Fruit fly (Drosophila melanogaster): Measurements from ENCODE around the gene CG17104.

Gene CG17104

DNA sequence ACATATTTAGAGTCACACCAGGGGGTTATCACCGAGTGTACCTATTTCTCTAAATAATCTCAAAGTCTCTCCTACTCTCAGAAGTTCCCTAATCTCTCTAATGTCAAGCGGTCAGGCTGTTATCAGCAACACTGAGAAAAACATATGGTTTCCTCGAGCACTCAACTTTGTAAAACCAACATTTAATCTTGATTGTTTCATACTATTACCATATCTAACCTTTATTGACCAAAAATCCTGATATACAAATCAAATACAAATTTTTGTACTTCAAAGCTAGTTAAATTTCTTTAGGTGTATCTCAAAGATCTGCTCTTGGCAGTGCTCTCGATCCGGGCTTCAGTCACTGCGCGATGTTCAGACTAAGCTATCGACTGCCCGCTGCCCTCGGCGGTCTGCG is 26.3 kb downstream of the CG17104 start, which contains the start of gene CG6415 (continued):
- TF ChIP-seq CG6272 (GFP tag; IDR thresholded peaks at IDR 0.05) (peak; percentile 63), Ada2b (GFP tag; IDR thresholded peaks at IDR 0.05) (peak; percentile 46; the same call in 1 of the 2 replicates), slp2 (GFP tag; optimal IDR thresholded peaks at IDR 0.05) (peak; percentile 52), CG11247 (GFP tag; IDR thresholded peaks at IDR 0.05) (peak; percentile 70), bowl (GFP tag; IDR thresholded peaks at IDR 0.05) (no peak), mld (GFP tag; IDR thresholded peaks at IDR 0.05; ENCODE audit: partially characterized antibody) (no peak), row (GFP tag; IDR thresholded peaks at IDR 0.05) (peak; percentile 85), CG6683 (GFP tag; optimal IDR thresholded peaks at IDR 0.05) (no peak), Hr51 (GFP tag; optimal IDR thresholded peaks at IDR 0.05) (peak in 1 of 2 experiments; percentile 63), CG4328 (GFP tag; optimal IDR thresholded peaks at IDR 0.05) (peak; percentile 59), CG4617 (GFP tag; optimal IDR thresholded peaks at IDR 0.05; ENCODE audit: borderline replicate concordance) (no peak), stwl (tag; optimal IDR thresholded peaks at IDR 0.05) (no peak), Adf1 (GFP tag; IDR thresholded peaks at IDR 0.05) (no peak), odd (GFP tag; optimal IDR thresholded peaks at IDR 0.05) (peak; percentile 30), CG9876 (GFP tag; optimal IDR thresholded peaks at IDR 0.05) (peak; percentile 57), CG34422 (GFP tag; IDR thresholded peaks at IDR 0.05) (peak; percentile 61; the same call in 1 of the 3 replicates), Awh (GFP tag; IDR thresholded peaks at IDR 0.05) (peak; percentile 76), gsb (GFP tag; IDR thresholded peaks at IDR 0.05) (peak; percentile 42; the same call in 1 of the 2 replicates), Usf (GFP tag; optimal IDR thresholded peaks at IDR 0.05) (peak; percentile 27), toy (GFP tag; IDR thresholded peaks at IDR 0.05) (0 out of 2 replicates have a peak, but pooled peaks have one; percentile 30), crp (GFP tag; optimal IDR thresholded peaks at IDR 0.05) (peak in 1 of 2 experiments; percentile 10), CG13624 (GFP tag; optimal IDR thresholded peaks at IDR 0.05) (peak; percentile 70), pzg (GFP tag; optimal IDR thresholded peaks at IDR 0.05) (no peak), CG11085 (GFP tag; IDR thresholded peaks at IDR 0.05) (peak; percentile 72), Abd-B (GFP tag; optimal IDR thresholded peaks at IDR 0.05) (peak; percentile 48), CG6254 (GFP tag; optimal IDR thresholded peaks at IDR 0.05) (peak; percentile 20), CG4360 (GFP tag; IDR thresholded peaks at IDR 0.05) (0 out of 2 replicates have a peak, but pooled peaks have one; percentile 36), nom (GFP tag; optimal IDR thresholded peaks at IDR 0.05) (no peak), lab (GFP tag; optimal IDR thresholded peaks at IDR 0.05) (peak; percentile 85), en (GFP tag; optimal IDR thresholded peaks at IDR 0.05) (peak; percentile 37), ken (GFP tag; IDR thresholded peaks at IDR 0.05) (peak; percentile 68), lilli (GFP tag; optimal IDR thresholded peaks at IDR 0.05) (peak; percentile 77), PHDP (tag; optimal IDR thresholded peaks at IDR 0.05) (peak; percentile 80), Chrac-16 (GFP tag; optimal IDR thresholded peaks at IDR 0.05) (peak; percentile 73), CoRest (tag; optimal IDR thresholded peaks at IDR 0.05) (peak; percentile 81), CG13296 (GFP tag; optimal IDR thresholded peaks at IDR 0.05) (peak; percentile 50), dpn (GFP tag; optimal IDR thresholded peaks at IDR 0.05) (peak; percentile 75 to 77), CG10209 (GFP tag; optimal IDR thresholded peaks at IDR 0.05) (peak; percentile 66), CG1647 (GFP tag; optimal IDR thresholded peaks at IDR 0.05) (peak; percentile 25), B-H2 (GFP tag; optimal IDR thresholded peaks at IDR 0.05) (no peak), CG2116 (GFP tag; optimal IDR thresholded peaks at IDR 0.05) (peak; percentile 12), CG14441 (GFP tag; IDR thresholded peaks at IDR 0.05) (peak; percentile 77), dati (GFP tag; IDR thresholded peaks at IDR 0.05) (peak; percentile 50; the same call in 1 of the 2 replicates), Lhr (GFP tag; optimal IDR thresholded peaks at IDR 0.05) (peak; percentile 1), CG1602 (GFP tag; optimal IDR thresholded peaks at IDR 0.05) (peak; percentile 48), Ets65A (GFP tag) (no peak), Camta (GFP tag; optimal IDR thresholded peaks at IDR 0.05) (peak; percentile 64), CG9437 (GFP tag; optimal IDR thresholded peaks at IDR 0.05) (peak; percentile 29), Ptx1 (GFP tag; IDR thresholded peaks at IDR 0.05) (peak; percentile 71), onecut (GFP tag; IDR thresholded peaks at IDR 0.05) (peak; percentile 45; the same call in 1 of the 2 replicates)
